Fruit fly (Drosophila melanogaster): ENCODE data around the gene CG17177.
A peak's percentile ranks its signal among the peaks of the same experiment; 100 is the strongest.

CG17177 gene

DNA sequence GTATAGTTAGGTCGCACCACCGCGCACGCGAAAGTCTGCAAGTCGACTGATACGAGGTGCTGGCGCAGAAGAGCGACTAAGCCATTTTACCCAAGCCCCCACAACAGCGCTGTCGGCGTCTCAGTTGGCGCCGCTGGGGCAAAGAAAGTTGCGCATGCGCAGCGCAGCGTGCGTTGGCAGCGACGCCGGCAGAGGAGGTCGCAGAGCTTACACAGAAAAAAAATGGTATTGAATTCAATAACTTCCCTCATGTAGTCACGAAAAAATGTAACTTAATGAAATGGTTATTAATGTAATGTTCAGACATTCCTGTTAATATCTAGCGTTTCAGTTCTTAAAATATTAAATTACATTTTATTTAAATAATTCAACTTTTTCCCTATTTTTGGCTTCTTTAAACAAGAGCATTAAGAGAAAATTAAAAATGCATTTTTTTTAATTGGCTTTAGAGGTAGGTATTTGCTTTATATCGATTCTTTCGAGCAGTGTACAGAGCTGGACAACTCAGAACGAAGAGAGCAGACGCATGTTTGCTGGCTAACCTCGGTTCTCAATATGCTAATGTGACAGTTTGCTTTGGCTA is 23.3 kb downstream of the CG17177 start, which contains the start of gene CG4914:
CG4914 (minus strand) TSS at position 51 of the 583 bp plus-strand sequence.
- TF ChIP-seq CG6792 (GFP tag; optimal IDR thresholded peaks at IDR 0.05), result peak; percentile 84
- TF ChIP-seq CG10631 (GFP tag; optimal IDR thresholded peaks at IDR 0.05), result peak; percentile 88
- peak; percentile 89 for TF ChIP-seq Smox (GFP tag; optimal IDR thresholded peaks at IDR 0.05)
- peak; percentile 71 for TF ChIP-seq CG3032 (tag; optimal IDR thresholded peaks at IDR 0.05)
- peak; percentile 76 for TF ChIP-seq Hr39 (GFP tag; optimal IDR thresholded peaks at IDR 0.05)
- TF ChIP-seq CG6808 (GFP tag; optimal IDR thresholded peaks at IDR 0.05), result peak; percentile 63
- TF ChIP-seq Sox14 (GFP tag; optimal IDR thresholded peaks at IDR 0.05), result peak; percentile 79
- no peak for TF ChIP-seq Hr38 (GFP tag; optimal IDR thresholded peaks at IDR 0.05)
- peak; percentile 86 for TF ChIP-seq CG15336 (GFP tag; IDR thresholded peaks at IDR 0.05)
- TF ChIP-seq CG8319 (GFP tag; optimal IDR thresholded peaks at IDR 0.05), result peak; percentile 62
- peak; percentile 78 for TF ChIP-seq cyc (GFP tag; optimal IDR thresholded peaks at IDR 0.05)
- peak; percentile 82 for TF ChIP-seq CG6276 (GFP tag; optimal IDR thresholded peaks at IDR 0.05)
- TF ChIP-seq CG11294 (GFP tag; IDR thresholded peaks at IDR 0.05), result peak; percentile 51
- peak; percentile 13 to 90 for TF ChIP-seq salr (GFP tag; optimal IDR thresholded peaks at IDR 0.05)
- peak; percentile 57 for TF ChIP-seq CG10669 (GFP tag; optimal IDR thresholded peaks at IDR 0.05)
- TF ChIP-seq CG8632 (GFP tag; optimal IDR thresholded peaks at IDR 0.05), result peak; percentile 79
- TF ChIP-seq topi (GFP tag; optimal IDR thresholded peaks at IDR 0.05), result peak; percentile 89
- TF ChIP-seq Eip75B (GFP tag; optimal IDR thresholded peaks at IDR 0.05), result peak; percentile 82
- peak; percentile 72 for TF ChIP-seq pdm3 (GFP tag; optimal IDR thresholded peaks at IDR 0.05)
- peak; percentile 78 for TF ChIP-seq Sox102F (GFP tag; optimal IDR thresholded peaks at IDR 0.05)
- peak; percentile 1 for TF ChIP-seq Eip93F (GFP tag; optimal IDR thresholded peaks at IDR 0.05)
- TF ChIP-seq Eip78C (GFP tag), result peak; percentile 94
- TF ChIP-seq CG9139 (GFP tag; optimal IDR thresholded peaks at IDR 0.05), result no peak
- TF ChIP-seq Ets21C (GFP tag; optimal IDR thresholded peaks at IDR 0.05), result peak; percentile 64
- peak; percentile 88 for TF ChIP-seq OdsH (GFP tag; optimal IDR thresholded peaks at IDR 0.05)
- peak; percentile 77 for TF ChIP-seq eg (GFP tag; IDR thresholded peaks at IDR 0.05)
- TF ChIP-seq Lpt (GFP tag; optimal IDR thresholded peaks at IDR 0.05), result peak; percentile 65
- peak; percentile 78; the same call in 2 of the 3 replicates for TF ChIP-seq CG6163 (GFP tag; IDR thresholded peaks at IDR 0.05)
- TF ChIP-seq Blimp-1 (GFP tag; optimal IDR thresholded peaks at IDR 0.05), result peak; percentile 73
- peak; percentile 71 for TF ChIP-seq Sox15 (GFP tag; optimal IDR thresholded peaks at IDR 0.05)
- TF ChIP-seq Hr4 (GFP tag; optimal IDR thresholded peaks at IDR 0.05), result peak; percentile 65
- peak; percentile 76 for TF ChIP-seq CG16779 (tag; optimal IDR thresholded peaks at IDR 0.05)
- TF ChIP-seq CG11762 (GFP tag; optimal IDR thresholded peaks at IDR 0.05; ENCODE audit: insufficient read depth), result peak; percentile 69
- peak; percentile 63 for TF ChIP-seq dac (GFP tag; optimal IDR thresholded peaks at IDR 0.05)
- TF ChIP-seq net (GFP tag; optimal IDR thresholded peaks at IDR 0.05), result peak; percentile 85
- peak; percentile 78 for TF ChIP-seq Ets96B (tag; optimal IDR thresholded peaks at IDR 0.05)
- peak; percentile 85 for TF ChIP-seq CG3919 (GFP tag; optimal IDR thresholded peaks at IDR 0.05)
- peak; percentile 88 for TF ChIP-seq CG4318 (GFP tag; optimal IDR thresholded peaks at IDR 0.05)
- peak; percentile 87 for TF ChIP-seq acj6 (GFP tag; optimal IDR thresholded peaks at IDR 0.05)
- peak; percentile 88 for TF ChIP-seq achi (GFP tag; optimal IDR thresholded peaks at IDR 0.05)
- TF ChIP-seq Gug (GFP tag; IDR thresholded peaks at IDR 0.05), result peak; percentile 67
- peak; percentile 70 for TF ChIP-seq dsx (GFP tag; optimal IDR thresholded peaks at IDR 0.05; ENCODE audit: poor library complexity, severe bottlenecking)
- TF ChIP-seq fkh (GFP tag; optimal IDR thresholded peaks at IDR 0.05), result no peak
- peak; percentile 71 for TF ChIP-seq spab (GFP tag; optimal IDR thresholded peaks at IDR 0.05)
- peak; percentile 90 for TF ChIP-seq CG8119 (GFP tag; IDR thresholded peaks at IDR 0.05)
- peak; percentile 94 for TF ChIP-seq CG32006 (GFP tag; optimal IDR thresholded peaks at IDR 0.05)
- TF ChIP-seq vri (GFP tag; optimal IDR thresholded peaks at IDR 0.05), result peak; percentile 26
- peak; percentile 17 for TF ChIP-seq CG6854 (GFP tag; optimal IDR thresholded peaks at IDR 0.05)
- peak; percentile 47 for TF ChIP-seq CG11902 (GFP tag; optimal IDR thresholded peaks at IDR 0.05)
- peak; percentile 52 for TF ChIP-seq fd59A (GFP tag; optimal IDR thresholded peaks at IDR 0.05)
- peak; percentile 17 for TF ChIP-seq fd85E (GFP tag; optimal IDR thresholded peaks at IDR 0.05)
